Fruit fly (Drosophila melanogaster) whole organism, embryonic: ENCODE results near the gene Argk1.

ENCODE experiments used
- B-H1 ChIP-seq: fragments of 200-800 bp; sonication (Bioruptor generic); IDR thresholded peaks from 3 replicates; pipeline ENCODE4 v1.3.6; 2022; ENCODE audit warnings: missing biosample characterization, missing genetic modification characterization
- CG10321 ChIP-seq: fragments of 200-800 bp; sonication (Bioruptor generic); IDR thresholded peaks from 2 replicates; pipeline ENCODE4 v1.3.6; 2022; ENCODE audit warnings: missing biosample characterization, missing genetic modification characterization
- CG12744 ChIP-seq: fragments of 200-800 bp; sonication (Bioruptor generic); optimal IDR thresholded peaks from 2 replicates; lab custom pipeline; 2016; ENCODE audit warnings: missing biosample characterization, missing genetic modification characterization
- CG12769 ChIP-seq: fragments of 200-800 bp; sonication (Bioruptor generic); optimal IDR thresholded peaks from 2 replicates; lab custom pipeline; 2019; ENCODE audit warnings: missing biosample characterization, mild to moderate bottlenecking, missing genetic modification characterization, moderate library complexity
- CG14860 ChIP-seq: fragments of 200-800 bp; sonication (Bioruptor generic); IDR thresholded peaks from 3 replicates; pipeline ENCODE4 v1.3.6; 2022; ENCODE audit warnings: missing biosample characterization, missing genetic modification characterization; ENCODE audit not compliant: partially characterized antibody
- CG15479 ChIP-seq: fragments of 200-800 bp; sonication (Bioruptor generic); optimal IDR thresholded peaks from 3 replicates; lab custom pipeline; 2019; ENCODE audit warnings: missing biosample characterization, mild to moderate bottlenecking, missing genetic modification characterization, moderate library complexity
- CG1647 ChIP-seq: fragments of 200-800 bp; sonication (Bioruptor generic); optimal IDR thresholded peaks from 3 replicates; lab custom pipeline; 2016; ENCODE audit warnings: missing biosample characterization, missing genetic modification characterization
- CG16815 ChIP-seq: fragments of 200-800 bp; sonication (Bioruptor generic); optimal IDR thresholded peaks from 3 replicates; lab custom pipeline; 2017; ENCODE audit warnings: missing biosample characterization, mild to moderate bottlenecking, missing genetic modification characterization
- CG17186 ChIP-seq: fragments of 200-800 bp; sonication (Bioruptor generic); optimal IDR thresholded peaks from 3 replicates; lab custom pipeline; 2017; ENCODE audit warnings: missing biosample characterization, missing genetic modification reagents, missing genetic modification characterization
- CG17912 ChIP-seq: fragments of 200-800 bp; sonication (Bioruptor generic); optimal IDR thresholded peaks from 2 replicates; lab custom pipeline; 2018; ENCODE audit warnings: missing biosample characterization, mild to moderate bottlenecking, missing genetic modification characterization
- CG18262 ChIP-seq: fragments of 200-800 bp; optimal IDR thresholded peaks from 3 replicates; lab custom pipeline; 2019; ENCODE audit warnings: missing biosample characterization, mild to moderate bottlenecking, missing genetic modification characterization, moderate library complexity
- CG18619 ChIP-seq: fragments of 200-800 bp; sonication (Bioruptor generic); optimal IDR thresholded peaks from 3 replicates; lab custom pipeline; 2017; ENCODE audit warnings: missing biosample characterization, mild to moderate bottlenecking, missing genetic modification characterization
- CG2875 ChIP-seq: fragments of 200-800 bp; sonication (Bioruptor generic); optimal IDR thresholded peaks from 2 replicates; lab custom pipeline; 2017; ENCODE audit warnings: missing biosample characterization, mild to moderate bottlenecking, missing genetic modification characterization, missing genetic modification reagents
- CG31388 ChIP-seq: fragments of 200-800 bp; sonication (Bioruptor generic); optimal IDR thresholded peaks from 2 replicates; lab custom pipeline; 2016; ENCODE audit warnings: missing biosample characterization, missing genetic modification characterization
- CG3163 ChIP-seq: fragments of 200-800 bp; sonication (Bioruptor generic); optimal IDR thresholded peaks from 3 replicates; lab custom pipeline; 2016; ENCODE audit warnings: missing biosample characterization, missing genetic modification characterization
- CG3407 ChIP-seq: fragments of 200-800 bp; sonication (Bioruptor generic); optimal IDR thresholded peaks from 2 replicates; lab custom pipeline; 2018; ENCODE audit warnings: missing biosample characterization, mild to moderate bottlenecking, missing genetic modification characterization
- CG3847 ChIP-seq: fragments of 200-800 bp; sonication (Bioruptor generic); IDR thresholded peaks from 2 replicates; pipeline ENCODE4 v1.3.6; 2022; ENCODE audit warnings: missing biosample characterization, missing genetic modification characterization
- CG4360 ChIP-seq: fragments of 200-800 bp; sonication (Bioruptor generic); IDR thresholded peaks from 2 replicates; pipeline ENCODE4 v1.3.6; 2022; ENCODE audit warnings: missing biosample characterization, missing genetic modification characterization
- CG8924 ChIP-seq: fragments of 200-800 bp; optimal IDR thresholded peaks from 3 replicates; lab custom pipeline; 2019; ENCODE audit warnings: missing biosample characterization, mild to moderate bottlenecking, missing genetic modification characterization, moderate library complexity
- Dfd ChIP-seq, 2 experiments: fragments of >200 bp; optimal IDR thresholded peaks; 2 replicates each; lab custom pipeline; 2017; ENCODE audit warnings: missing biosample characterization in 2 of 2, missing genetic modification characterization in 2 of 2
- Dp ChIP-seq: fragments of 200-800 bp; sonication (Bioruptor generic); optimal IDR thresholded peaks from 2 replicates; lab custom pipeline; 2018; ENCODE audit warnings: missing biosample characterization, mild to moderate bottlenecking, missing genetic modification characterization, moderate library complexity
- Elba2 ChIP-seq: fragments of 200-800 bp; sonication (Bioruptor generic); optimal IDR thresholded peaks from 3 replicates; lab custom pipeline; 2016; ENCODE audit warnings: missing biosample characterization, missing genetic modification characterization
- Fer1 ChIP-seq: fragments of 200-800 bp; sonication (Bioruptor generic); optimal IDR thresholded peaks from 2 replicates; lab custom pipeline; 2017; ENCODE audit warnings: missing biosample characterization, mild to moderate bottlenecking, missing genetic modification characterization
- GATAe ChIP-seq: fragments of 200-800 bp; sonication (Bioruptor generic); conservative IDR thresholded peaks from 2 replicates; pipeline ENCODE4 v1.3.6; 2022; ENCODE audit warnings: missing biosample characterization, missing genetic modification characterization
- Gug ChIP-seq: fragments of 200-800 bp; sonication (Bioruptor generic); IDR thresholded peaks from 4 replicates; pipeline ENCODE4 v1.3.6; 2022; ENCODE audit warnings: missing biosample characterization, missing genetic modification characterization
- H15 ChIP-seq: fragments of 200-800 bp; sonication (Bioruptor generic); IDR thresholded peaks from 3 replicates; pipeline ENCODE4 v1.3.6; 2022; ENCODE audit warnings: missing biosample characterization, missing genetic modification characterization
- Hmx ChIP-seq: fragments of 200-800 bp; sonication (Bioruptor generic); optimal IDR thresholded peaks from 2 replicates; lab custom pipeline; 2016; ENCODE audit warnings: missing biosample characterization, missing genetic modification characterization
- Mes4 ChIP-seq: fragments of 200-800 bp; sonication (Bioruptor generic); optimal IDR thresholded peaks from 2 replicates; lab custom pipeline; 2016; ENCODE audit warnings: missing biosample characterization, missing genetic modification characterization
- Optix ChIP-seq: fragments of 200-800 bp; sonication (Bioruptor generic); IDR thresholded peaks from 3 replicates; pipeline ENCODE4 v1.3.6; 2022; ENCODE audit warnings: missing biosample characterization, missing genetic modification characterization
- YL-1 ChIP-seq: fragments of 200-800 bp; sonication (Bioruptor generic); optimal IDR thresholded peaks from 3 replicates; lab custom pipeline; 2017; ENCODE audit warnings: missing biosample characterization, mild to moderate bottlenecking, missing genetic modification characterization
- ash1 ChIP-seq: fragments of 200-800 bp; sonication (Bioruptor generic); optimal IDR thresholded peaks from 2 replicates; lab custom pipeline; 2018; ENCODE audit warnings: missing biosample characterization, mild to moderate bottlenecking, missing genetic modification characterization
- bigmax ChIP-seq: fragments of 200-800 bp; sonication (Bioruptor generic); optimal IDR thresholded peaks from 2 replicates; lab custom pipeline; 2018; ENCODE audit warnings: missing biosample characterization, mild to moderate bottlenecking, missing genetic modification characterization
- bsh ChIP-seq, 2 experiments: fragments of 200-800 bp; sonication (Bioruptor generic); optimal IDR thresholded peaks; 2 replicates each; lab custom pipeline; 2017 to 2018; ENCODE audit warnings: mild to moderate bottlenecking in 2 of 2, missing biosample characterization in 2 of 2, missing genetic modification characterization in 2 of 2, moderate library complexity in 1 of 2
- cg ChIP-seq: fragments of 200-800 bp; sonication (Bioruptor generic); optimal IDR thresholded peaks from 3 replicates; lab custom pipeline; 2019; ENCODE audit warnings: missing biosample characterization, mild to moderate bottlenecking, missing genetic modification characterization, moderate library complexity
- dm ChIP-seq: fragments of 200-800 bp; sonication (Bioruptor generic); optimal IDR thresholded peaks from 3 replicates; lab custom pipeline; 2016; ENCODE audit warnings: missing biosample characterization, missing genetic modification characterization
- grn ChIP-seq: fragments of 200-800 bp; sonication (Bioruptor generic); optimal IDR thresholded peaks from 3 replicates; lab custom pipeline; 2017; ENCODE audit warnings: missing biosample characterization, missing genetic modification characterization
- gsb ChIP-seq: fragments of 200-800 bp; sonication (Bioruptor generic); IDR thresholded peaks from 2 replicates; pipeline ENCODE4 v1.3.6; 2022; ENCODE audit warnings: missing biosample characterization, missing genetic modification characterization
- kay ChIP-seq: fragments of 200-800 bp; sonication (Bioruptor generic); optimal IDR thresholded peaks from 2 replicates; lab custom pipeline; 2016; ENCODE audit warnings: missing biosample characterization, missing genetic modification characterization
- lbe ChIP-seq: fragments of 200-800 bp; sonication (Bioruptor generic); optimal IDR thresholded peaks from 2 replicates; lab custom pipeline; 2016; ENCODE audit warnings: missing biosample characterization, mild to moderate bottlenecking, missing genetic modification characterization
- lmd ChIP-seq: fragments of 200-800 bp; sonication (Bioruptor generic); IDR thresholded peaks from 2 replicates; pipeline ENCODE4 v1.3.6; 2022; ENCODE audit warnings: missing biosample characterization, missing genetic modification characterization
- luna ChIP-seq: fragments of 200-800 bp; sonication (Bioruptor generic); optimal IDR thresholded peaks from 2 replicates; lab custom pipeline; 2016; ENCODE audit warnings: missing biosample characterization, missing genetic modification characterization
- nmo ChIP-seq: fragments of 200-800 bp; sonication (Bioruptor generic); optimal IDR thresholded peaks from 2 replicates; lab custom pipeline; 2018; ENCODE audit warnings: missing biosample characterization, mild to moderate bottlenecking, missing genetic modification characterization, moderate library complexity
- onecut ChIP-seq: fragments of 200-800 bp; sonication (Bioruptor generic); IDR thresholded peaks from 2 replicates; pipeline ENCODE4 v1.3.6; 2022; ENCODE audit warnings: missing biosample characterization, missing genetic modification characterization
- pb ChIP-seq: fragments of 200-800 bp; sonication (Bioruptor generic); optimal IDR thresholded peaks from 3 replicates; lab custom pipeline; 2016; ENCODE audit warnings: missing biosample characterization, missing genetic modification characterization
- pfk ChIP-seq: fragments of 200-800 bp; sonication (Bioruptor generic); optimal IDR thresholded peaks from 2 replicates; lab custom pipeline; 2018; ENCODE audit warnings: missing biosample characterization, mild to moderate bottlenecking, missing genetic modification characterization, moderate library complexity
- sc ChIP-seq, 3 experiments: fragments of >200 bp in 2 of 3; fragments of 200-800 bp in 1 of 3; sonication (Bioruptor generic) in 1 of 3; optimal IDR thresholded peaks; 2 replicates in 2 of 3; 3 replicates in 1 of 3; lab custom pipeline; 2017; ENCODE audit warnings: mild to moderate bottlenecking in 1 of 3, missing biosample characterization in 1 of 3, missing genetic modification characterization in 1 of 3, missing genetic modification reagents in 1 of 3
- stc ChIP-seq: fragments of 200-800 bp; sonication (Bioruptor generic); IDR thresholded peaks from 2 replicates; pipeline ENCODE4 v1.3.6; 2022; ENCODE audit warnings: missing biosample characterization, missing genetic modification characterization
- tap ChIP-seq: fragments of 200-800 bp; optimal IDR thresholded peaks from 3 replicates; lab custom pipeline; 2019; ENCODE audit warnings: missing biosample characterization, mild to moderate bottlenecking, missing genetic modification characterization, moderate library complexity
- unc-4 ChIP-seq: fragments of 200-800 bp; sonication (Bioruptor generic); IDR thresholded peaks from 2 replicates; pipeline ENCODE4 v1.3.6; 2022; ENCODE audit warnings: missing biosample characterization, missing genetic modification characterization; ENCODE audit not compliant: partially characterized antibody
- wdn ChIP-seq: fragments of 200-800 bp; sonication (Bioruptor generic); IDR thresholded peaks from 2 replicates; pipeline ENCODE4 v1.3.6; 2022; ENCODE audit warnings: missing biosample characterization, missing genetic modification characterization
- wek ChIP-seq: fragments of 200-800 bp; sonication (Bioruptor generic); optimal IDR thresholded peaks from 3 replicates; lab custom pipeline; 2018; ENCODE audit warnings: missing biosample characterization, mild to moderate bottlenecking, missing genetic modification characterization, moderate library complexity

Gene Argk1

DNA sequence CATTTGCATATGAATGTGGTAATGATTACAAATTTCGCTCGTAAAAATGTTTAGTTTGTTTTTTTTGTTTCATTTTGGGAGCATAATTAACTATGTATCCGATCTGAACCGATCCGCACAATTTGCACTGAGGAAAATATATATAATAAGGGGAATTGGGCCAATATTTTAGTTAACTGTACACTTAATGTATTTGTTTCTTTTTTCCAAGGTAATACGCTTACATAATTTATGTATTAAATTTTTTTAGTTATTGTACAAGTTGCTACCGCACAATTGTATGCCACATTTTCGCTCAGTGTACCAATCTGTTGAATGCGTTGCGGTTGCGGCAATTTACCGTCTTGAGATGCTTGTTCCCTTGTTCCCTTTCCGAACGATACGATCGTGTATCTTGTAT is 40.1 kb downstream of the Argk1 start (continued):
- TF ChIP-seq lmd (peak; percentile 89), luna (GFP tag; lab: Kevin White, UChicago) (peak; percentile 38), CG18262 (tag; lab: Kevin White, UChicago) (peak; percentile 86), YL-1 (GFP tag; lab: Kevin White, UChicago) (no peak), CG16815 (GFP tag; lab: Kevin White, UChicago) (peak; percentile 50), pb (GFP tag; lab: Kevin White, UChicago) (peak; percentile 52), CG15479 (GFP tag; lab: Kevin White, UChicago) (no peak), CG8924 (tag; lab: Kevin White, UChicago) (peak; percentile 85), CG12744 (GFP tag; lab: Kevin White, UChicago) (peak; percentile 65), grn (GFP tag; lab: Kevin White, UChicago) (peak; percentile 89), CG3407 (GFP tag; lab: Kevin White, UChicago) (peak; percentile 76), CG12769 (tag; lab: Kevin White, UChicago) (peak; percentile 80), CG2875 (GFP tag; lab: Kevin White, UChicago) (peak; percentile 75), CG14860 (GFP tag; lab: Robert Waterston, UW) (no peak), CG17186 (GFP tag; lab: Kevin White, UChicago) (no peak), stc (peak; percentile 91), nmo (peak; percentile 89), bigmax (GFP tag; lab: Kevin White, UChicago) (no peak), Optix (GFP tag; lab: Robert Waterston, UW) (peak; percentile 75), pfk (GFP tag; lab: Kevin White, UChicago) (no peak), tap (tag; lab: Kevin White, UChicago) (peak; percentile 81), Elba2 (GFP tag; lab: Kevin White, UChicago) (peak; percentile 19), GATAe (GFP tag; lab: Robert Waterston, UW) (no peak), CG3163 (GFP tag; lab: Kevin White, UChicago) (peak; percentile 43), Hmx (GFP tag; lab: Kevin White, UChicago) (peak; percentile 67), sc (optimal IDR thresholded peaks at IDR 0.05; lab: Kevin White, UChicago) (no peak), sc (GFP tag; optimal IDR thresholded peaks at IDR 0.05; lab: Kevin White, UChicago) (peak; percentile 64), kay (peak; percentile 65), H15 (GFP tag; lab: Robert Waterston, UW) (peak; percentile 92), CG4360 (GFP tag; lab: Robert Waterston, UW) (peak; percentile 58; the same call in 1 of the 2 replicates), CG10321 (GFP tag; lab: Robert Waterston, UW) (peak; percentile 66), ash1 (GFP tag; lab: Kevin White, UChicago) (no peak), CG18619 (GFP tag; lab: Kevin White, UChicago) (peak; percentile 60), CG31388 (GFP tag; lab: Kevin White, UChicago) (peak; percentile 40), Gug (GFP tag; lab: Robert Waterston, UW) (peak; percentile 80), gsb (GFP tag; lab: Robert Waterston, UW) (peak; percentile 81), lbe (GFP tag; lab: Kevin White, UChicago) (no peak), wek (GFP tag; lab: Kevin White, UChicago) (peak; percentile 15), bsh (GFP tag; optimal IDR thresholded peaks at IDR 0.05; lab: Kevin White, UChicago) (peak in 1 of 2 experiments; percentile 86), Dp (GFP tag; lab: Kevin White, UChicago) (no peak), CG3847 (GFP tag; lab: Robert Waterston, UW) (peak; percentile 73), CG17912 (GFP tag; lab: Kevin White, UChicago) (peak; percentile 34), B-H1 (GFP tag; lab: Robert Waterston, UW) (peak; percentile 84), onecut (GFP tag; lab: Robert Waterston, UW) (peak; percentile 86), CG1647 (GFP tag; lab: Kevin White, UChicago) (peak; percentile 78), wdn (GFP tag; lab: Robert Waterston, UW) (peak; percentile 63), unc-4 (GFP tag; lab: Robert Waterston, UW) (no peak), dm (peak; percentile 65), cg (GFP tag; lab: Kevin White, UChicago) (no peak), Mes4 (GFP tag; lab: Kevin White, UChicago) (peak; percentile 65), Fer1 (GFP tag; lab: Kevin White, UChicago) (peak; percentile 77), Dfd (GFP tag; optimal IDR thresholded peaks at IDR 0.05; lab: Kevin White, UChicago) (no peak)
